Worm (Caenorhabditis elegans) whole organism, L1 larva: Measurements from ENCODE around the gene tkr-2.

Source experiments
- C16A3.4 ChIP-seq: fragments of 150-350 bp; optimal IDR thresholded peaks from 2 replicates; lab custom pipeline; 2014; ENCODE audit warnings: missing biosample characterization, missing genetic modification characterization
- C34B4.2 ChIP-seq: sonication (generic microtip); optimal IDR thresholded peaks from 2 replicates; lab custom pipeline; 2017; ENCODE audit warnings: mild to moderate bottlenecking, missing genetic modification characterization, missing compliant biosample characterization
- F16B12.6 ChIP-seq: fragments of 150-350 bp; optimal IDR thresholded peaks from 2 replicates; lab custom pipeline; 2014; ENCODE audit warnings: missing biosample characterization, missing genetic modification characterization
- alr-1 ChIP-seq: fragments of 200-800 bp; sonication (Bioruptor generic); optimal IDR thresholded peaks from 2 replicates; lab custom pipeline; 2018; ENCODE audit warnings: borderline replicate concordance, mild to moderate bottlenecking, missing genetic modification characterization, missing compliant biosample characterization
- ama-1 ChIP-seq: fragments of 150-350 bp; optimal IDR thresholded peaks from 2 replicates; lab custom pipeline; 2014
- blmp-1 ChIP-seq: fragments of 150-350 bp; optimal IDR thresholded peaks from 2 replicates; lab custom pipeline; 2014; ENCODE audit warnings: missing biosample characterization, missing genetic modification characterization
- ceh-82 ChIP-seq, 3 experiments: fragments of 150-350 bp in 1 of 3; sonication (generic microtip) in 2 of 3; optimal IDR thresholded peaks; 2 replicates each; lab custom pipeline; 2014 to 2017; ENCODE audit warnings: missing biosample characterization in 3 of 3, missing genetic modification characterization in 3 of 3
- ces-1 ChIP-seq: fragments of 150-350 bp; optimal IDR thresholded peaks from 2 replicates; lab custom pipeline; 2014; ENCODE audit warnings: missing biosample characterization, missing genetic modification reagents, missing genetic modification characterization
- dsc-1 ChIP-seq: sonication (generic microtip); optimal IDR thresholded peaks from 2 replicates; lab custom pipeline; 2016; ENCODE audit warnings: mild to moderate bottlenecking, missing genetic modification characterization, missing compliant biosample characterization
- efl-1 ChIP-seq, 4 experiments: fragments of 150-350 bp; optimal IDR thresholded peaks in 3 of 4; peaks in 1 of 4; 1 replicate in 1 of 4; 2 replicates in 3 of 4; lab custom pipeline; 2014; ENCODE audit warnings: missing biosample characterization in 2 of 4, missing genetic modification characterization in 2 of 4, missing genetic modification reagents in 2 of 4
- egl-13 ChIP-seq: sonication (generic microtip); optimal IDR thresholded peaks from 2 replicates; lab custom pipeline; 2016; ENCODE audit warnings: missing genotype, missing genetic modification reagents, missing genetic modification characterization, missing compliant biosample characterization
- egl-27 ChIP-seq, 2 experiments: fragments of 150-350 bp in 1 of 2; sonication (generic microtip); optimal IDR thresholded peaks; 3 replicates each; lab custom pipeline; 2017 to 2018; ENCODE audit warnings: missing biosample characterization in 2 of 2, missing genetic modification characterization in 2 of 2, missing genetic modification reagents in 2 of 2
- elt-2 ChIP-seq: sonication (generic microtip); optimal IDR thresholded peaks from 2 replicates; lab custom pipeline; 2016; ENCODE audit warnings: missing genetic modification characterization, mild to moderate bottlenecking, inconsistent platforms, missing compliant biosample characterization, missing genetic modification reagents
- ets-5 ChIP-seq: fragments of 200-800 bp; sonication (Bioruptor generic); IDR thresholded peaks from 2 replicates; pipeline ENCODE4 v1.3.6; 2022; ENCODE audit warnings: missing genetic modification characterization, missing compliant biosample characterization
- fkh-4 ChIP-seq: sonication (generic microtip); optimal IDR thresholded peaks from 2 replicates; lab custom pipeline; 2016; ENCODE audit warnings: missing compliant biosample characterization, missing genetic modification characterization, borderline replicate concordance
- fos-1 ChIP-seq: fragments of 150-350 bp; optimal IDR thresholded peaks from 2 replicates; lab custom pipeline; 2014; ENCODE audit warnings: missing biosample characterization, missing genetic modification characterization
- hlh-17 ChIP-seq: fragments of 200-800 bp; sonication (Bioruptor generic); optimal IDR thresholded peaks from 2 replicates; lab custom pipeline; 2018; ENCODE audit warnings: missing genetic modification characterization, mild to moderate bottlenecking, missing compliant biosample characterization, moderate library complexity, borderline replicate concordance
- hlh-4 ChIP-seq: sonication (generic microtip); optimal IDR thresholded peaks from 2 replicates; lab custom pipeline; 2016; ENCODE audit warnings: mild to moderate bottlenecking, missing genetic modification characterization, missing compliant biosample characterization
- hpl-2 ChIP-seq: fragments of 150-350 bp; optimal IDR thresholded peaks from 2 replicates; lab custom pipeline; 2014; ENCODE audit warnings: missing biosample characterization, missing genetic modification reagents, missing genetic modification characterization
- isw-1 ChIP-seq: fragments of 200-800 bp; sonication (Bioruptor generic); IDR thresholded peaks from 2 replicates; pipeline ENCODE4 v1.3.6; 2022; ENCODE audit warnings: missing genetic modification characterization, missing compliant biosample characterization
- jun-1 ChIP-seq: fragments of 150-350 bp; optimal IDR thresholded peaks from 2 replicates; lab custom pipeline; 2014; ENCODE audit warnings: missing biosample characterization, missing genetic modification reagents, missing genetic modification characterization
- lin-13 ChIP-seq: fragments of 150-350 bp; optimal IDR thresholded peaks from 2 replicates; lab custom pipeline; 2014; ENCODE audit warnings: missing biosample characterization, missing genetic modification reagents, missing genetic modification characterization
- lin-39 ChIP-seq: fragments of 150-350 bp; optimal IDR thresholded peaks from 2 replicates; lab custom pipeline; 2014; ENCODE audit warnings: missing biosample characterization, missing genetic modification reagents, missing genetic modification characterization
- lir-3 ChIP-seq: sonication (generic microtip); optimal IDR thresholded peaks from 2 replicates; lab custom pipeline; 2016; ENCODE audit warnings: mild to moderate bottlenecking, missing genetic modification characterization, moderate library complexity, missing compliant biosample characterization; ENCODE audit not compliant: poor library complexity
- lsy-2 ChIP-seq, 2 experiments: fragments of 150-350 bp; optimal IDR thresholded peaks; 2 replicates each; lab custom pipeline; 2014; ENCODE audit warnings: missing biosample characterization in 2 of 2, missing genetic modification characterization in 2 of 2
- mab-9 ChIP-seq: fragments of 200-800 bp; sonication (Bioruptor generic); IDR thresholded peaks from 2 replicates; pipeline ENCODE4 v1.3.6; 2022; ENCODE audit warnings: missing genetic modification reagents, missing genetic modification characterization, missing compliant biosample characterization
- mdl-1 ChIP-seq, 2 experiments: fragments of 150-350 bp; optimal IDR thresholded peaks; 2 replicates each; lab custom pipeline; 2014 to 2017; ENCODE audit warnings: missing biosample characterization in 2 of 2, missing genetic modification characterization in 2 of 2, inconsistent platforms in 1 of 2
- mef-2 ChIP-seq: fragments of 150-350 bp; optimal IDR thresholded peaks from 2 replicates; lab custom pipeline; 2014; ENCODE audit warnings: missing biosample characterization, missing genetic modification characterization
- nhr-11 ChIP-seq: fragments of 150-350 bp; optimal IDR thresholded peaks from 2 replicates; lab custom pipeline; 2014; ENCODE audit warnings: missing biosample characterization, missing genetic modification characterization
- nhr-12 ChIP-seq: sonication (generic microtip); optimal IDR thresholded peaks from 2 replicates; lab custom pipeline; 2017; ENCODE audit warnings: missing biosample characterization, missing genetic modification characterization
- nhr-28 ChIP-seq: fragments of 150-350 bp; optimal IDR thresholded peaks from 2 replicates; lab custom pipeline; 2014; ENCODE audit warnings: missing biosample characterization, missing genetic modification characterization
- nhr-47 ChIP-seq: sonication (generic microtip); optimal IDR thresholded peaks from 2 replicates; lab custom pipeline; 2016; ENCODE audit warnings: mild to moderate bottlenecking, missing genetic modification characterization, moderate library complexity, missing compliant biosample characterization
- nhr-71 ChIP-seq: sonication (generic microtip); optimal IDR thresholded peaks from 2 replicates; lab custom pipeline; 2016; ENCODE audit warnings: mild to moderate bottlenecking, missing genetic modification characterization, moderate library complexity, missing compliant biosample characterization
- pag-3 ChIP-seq: sonication (generic microtip); optimal IDR thresholded peaks from 2 replicates; lab custom pipeline; 2017; ENCODE audit warnings: missing genetic modification characterization, mild to moderate bottlenecking, missing compliant biosample characterization, antibody characterized with exemption, borderline replicate concordance; ENCODE audit not compliant: insufficient read depth
- pax-3 ChIP-seq: fragments of 200-800 bp; sonication (Bioruptor generic); optimal IDR thresholded peaks from 2 replicates; lab custom pipeline; 2018; ENCODE audit warnings: mild to moderate bottlenecking, missing genetic modification characterization, moderate library complexity, missing compliant biosample characterization
- snpc-4 ChIP-seq: fragments of 150-350 bp; optimal IDR thresholded peaks from 2 replicates; lab custom pipeline; 2014; ENCODE audit warnings: missing biosample characterization, missing genetic modification characterization
- snu-23 ChIP-seq: sonication (generic microtip); optimal IDR thresholded peaks from 2 replicates; lab custom pipeline; 2016; ENCODE audit warnings: missing genetic modification characterization, missing compliant biosample characterization
- sptf-1 ChIP-seq: fragments of 150-350 bp; optimal IDR thresholded peaks from 2 replicates; lab custom pipeline; 2014; ENCODE audit warnings: missing biosample characterization, missing genetic modification characterization
- tbx-2 ChIP-seq: sonication (generic microtip); optimal IDR thresholded peaks from 2 replicates; lab custom pipeline; 2016; ENCODE audit warnings: missing genetic modification characterization, missing compliant biosample characterization
- unc-30 ChIP-seq: sonication (generic microtip); optimal IDR thresholded peaks from 2 replicates; lab custom pipeline; 2017; ENCODE audit warnings: missing biosample characterization, missing genetic modification characterization

Gene tkr-2

DNA sequence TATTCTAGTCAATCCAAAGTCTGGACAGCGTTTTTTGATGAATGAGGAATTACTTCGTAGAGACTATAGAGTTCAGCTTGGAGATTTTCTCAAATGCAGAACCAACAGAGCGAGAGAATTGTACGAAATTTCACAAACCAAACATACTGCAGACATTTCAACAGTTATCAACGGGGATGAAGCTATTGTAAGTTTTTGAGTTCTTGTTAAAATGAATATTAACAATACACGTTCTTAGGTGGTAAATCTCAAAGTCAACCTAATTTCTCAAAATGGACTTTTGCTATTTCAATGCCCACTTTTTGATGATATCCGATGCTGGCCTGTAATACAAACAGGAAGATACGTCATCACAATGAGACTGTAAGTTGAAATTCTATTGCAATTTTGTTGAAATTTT, 15.6 kb downstream of the tkr-2 start:
- TF ChIP-seq blmp-1 (no peak), isw-1 (GFP tag; lab: Robert Waterston, UW) (no peak), lsy-2 (tag; optimal IDR thresholded peaks at IDR 0.05; lab: Kevin White, UChicago) (no peak), hlh-17 (GFP tag; lab: Kevin White, UChicago) (no peak), egl-13 (no peak), F16B12.6 (no peak), lir-3 (no peak), snu-23 (no peak), C34B4.2 (tag; lab: Kevin White, UChicago) (no peak), alr-1 (no peak), lin-39 (tag; lab: Kevin White, UChicago) (no peak), ets-5 (GFP tag; lab: Robert Waterston, UW) (no peak)

DNA sequence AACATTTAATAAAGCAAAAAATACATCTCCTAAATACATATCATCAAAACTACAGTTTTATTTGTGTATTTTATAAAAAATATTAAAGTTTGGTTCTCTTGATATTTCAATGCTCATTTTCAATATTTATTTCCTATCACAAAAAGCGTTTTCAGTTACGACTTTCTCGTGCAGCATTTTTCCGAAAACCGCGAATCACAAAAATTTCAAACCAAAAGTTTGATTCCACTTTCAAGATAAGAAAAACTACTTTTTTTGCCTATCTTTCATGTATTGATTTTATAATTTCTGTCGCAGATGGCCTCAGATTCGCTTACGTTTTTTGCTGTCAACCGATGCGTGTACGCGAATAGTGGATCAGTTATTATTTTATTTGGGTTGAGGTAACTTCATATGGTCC, 17.6 kb downstream of the tkr-2 start, which contains the start of gene C49A9.4:
C49A9.4 (plus strand) TSS at position 265 of the 400 bp plus-strand sequence.
- TF ChIP-seq efl-1 (optimal IDR thresholded peaks at IDR 0.05; lab: Kevin White, UChicago) (no peak), efl-1 (GFP tag; optimal IDR thresholded peaks at IDR 0.05 in 1 of 2; lab: Kevin White, UChicago) (peak in 1 of 2 experiments; percentile 42), hpl-2 (GFP tag; lab: Kevin White, UChicago) (peak; percentile 35), snu-23 (no peak), elt-2 (peak; percentile 27)

DNA sequence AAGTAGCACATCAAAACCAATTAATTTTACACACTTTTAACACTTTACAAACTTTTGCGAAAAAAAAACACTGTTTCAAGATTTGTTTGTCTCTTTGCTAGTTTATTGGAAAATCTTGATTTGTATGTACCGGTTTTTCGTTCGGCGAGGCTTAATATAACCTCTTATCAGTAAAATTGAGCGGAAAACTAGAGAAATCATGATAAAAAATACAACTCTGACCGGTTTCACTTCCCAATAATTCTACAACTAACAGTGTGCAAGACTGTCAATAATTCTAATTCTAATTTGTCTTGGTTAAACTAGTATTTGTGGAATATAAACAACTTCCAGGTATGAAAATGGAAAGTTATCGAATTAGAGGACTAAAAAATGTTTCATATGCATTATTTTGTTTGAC, 20.0 kb downstream of the tkr-2 start, which contains the start of gene C49A9.3:
C49A9.3 (plus strand) TSS at position 212 of the 400 bp plus-strand sequence.
- TF ChIP-seq mab-9 (GFP tag; lab: Robert Waterston, UW) (no peak), nhr-47 (no peak), lin-13 (no peak), dsc-1 (tag; lab: Kevin White, UChicago) (no peak), fkh-4 (tag; lab: Kevin White, UChicago) (no peak), sptf-1 (tag; lab: Kevin White, UChicago) (no peak), pag-3 (tag; lab: Kevin White, UChicago) (no peak), ces-1 (no peak), nhr-12 (tag; lab: Kevin White, UChicago) (no peak), mdl-1 (tag; optimal IDR thresholded peaks at IDR 0.05; lab: Kevin White, UChicago) (no peak), pax-3 (tag; lab: Kevin White, UChicago) (no peak), elt-2 (peak; percentile 51), efl-1 (optimal IDR thresholded peaks at IDR 0.05; lab: Kevin White, UChicago) (no peak), efl-1 (GFP tag; optimal IDR thresholded peaks at IDR 0.05 in 1 of 2; lab: Kevin White, UChicago) (peak in 1 of 2 experiments; percentile 2)

DNA sequence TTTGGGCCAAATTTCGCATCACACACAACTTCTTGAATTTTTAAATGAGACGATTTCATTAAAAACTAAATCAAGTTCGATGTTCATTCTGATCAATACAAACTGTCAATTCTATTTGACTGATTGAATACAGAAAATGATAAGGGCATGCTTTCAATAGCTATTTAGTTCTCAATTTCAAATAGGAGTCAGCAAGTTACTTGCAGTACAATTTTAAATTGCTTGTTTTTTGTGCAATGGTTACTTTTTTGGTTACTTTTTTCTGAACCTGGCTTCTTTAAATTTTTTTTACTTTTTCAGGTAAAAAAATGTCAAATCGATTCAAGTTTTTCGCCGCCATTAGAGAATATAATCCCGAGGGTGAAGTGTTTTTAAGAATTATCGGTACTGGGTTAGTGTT, 23.3 kb downstream of the tkr-2 start, which contains the start of gene C49A9.2:
C49A9.2 (plus strand) TSS at position 301 of the 400 bp plus-strand sequence.
- TF ChIP-seq nhr-71 (tag; lab: Kevin White, UChicago) (no peak), snpc-4 (tag; lab: Kevin White, UChicago) (no peak)

DNA sequence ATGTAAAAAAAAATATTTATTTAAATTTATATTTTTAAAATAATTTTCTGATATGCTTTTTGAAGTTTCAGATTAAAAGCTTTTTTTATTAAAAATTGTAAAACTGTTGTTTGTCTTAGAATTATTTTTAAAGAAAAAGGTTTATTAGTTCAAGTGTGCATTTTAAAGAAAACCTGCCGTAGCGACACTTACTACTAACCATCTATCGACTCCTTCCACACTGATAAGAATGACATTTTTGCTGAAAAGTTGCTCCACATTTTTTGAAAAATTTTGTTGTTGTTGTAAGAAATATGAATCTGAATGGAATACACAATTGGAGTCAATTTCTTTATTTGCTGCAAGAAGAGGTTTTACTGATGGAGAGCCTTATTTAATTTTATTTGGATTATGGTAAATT, 26.1 kb downstream of the tkr-2 start, which contains the start of gene C49A9.1:
C49A9.1 (plus strand) TSS at position 217 of the 400 bp plus-strand sequence.
- TF ChIP-seq nhr-12 (tag; lab: Kevin White, UChicago): no peak
- no peak for TF ChIP-seq jun-1
- no peak for TF ChIP-seq egl-27 (tag; optimal IDR thresholded peaks at IDR 0.05; lab: Kevin White, UChicago)
- no peak for TF ChIP-seq ceh-82 (tag; optimal IDR thresholded peaks at IDR 0.05; lab: Kevin White, UChicago)
- no peak for TF ChIP-seq fos-1 (tag; lab: Kevin White, UChicago)
- TF ChIP-seq ama-1 (lab: Kevin White, UChicago): no peak
- TF ChIP-seq efl-1 (optimal IDR thresholded peaks at IDR 0.05; lab: Kevin White, UChicago): no peak
- no peak for TF ChIP-seq efl-1 (GFP tag; optimal IDR thresholded peaks at IDR 0.05 in 1 of 2; lab: Kevin White, UChicago)
- no peak for TF ChIP-seq hlh-4 (tag; lab: Kevin White, UChicago)
- no peak for TF ChIP-seq nhr-28 (tag; lab: Kevin White, UChicago)
- no peak for TF ChIP-seq F16B12.6
- no peak for TF ChIP-seq unc-30 (tag; lab: Kevin White, UChicago)
- TF ChIP-seq sptf-1 (tag; lab: Kevin White, UChicago): no peak
- TF ChIP-seq pag-3 (tag; lab: Kevin White, UChicago): no peak
- TF ChIP-seq C16A3.4 (tag; lab: Kevin White, UChicago): no peak
- TF ChIP-seq fkh-4 (tag; lab: Kevin White, UChicago): no peak
- no peak for TF ChIP-seq nhr-11 (tag; lab: Kevin White, UChicago)
- no peak for TF ChIP-seq mef-2 (tag; lab: Kevin White, UChicago)
- no peak for TF ChIP-seq tbx-2
